Worm (Caenorhabditis elegans) whole organism, late embryonic: ENCODE measurements around the gene ZC449.1.

Experiments used
- C08G9.2 ChIP-seq: sonication (generic microtip); optimal IDR thresholded peaks from 2 replicates; lab custom pipeline; 2016; ENCODE audit warnings: mild to moderate bottlenecking, missing genetic modification characterization, moderate library complexity, missing compliant biosample characterization
- C38D4.7 ChIP-seq: fragments of 200-800 bp; sonication (Bioruptor generic); optimal IDR thresholded peaks from 2 replicates; lab custom pipeline; 2018; ENCODE audit warnings: mild to moderate bottlenecking, missing genetic modification characterization, moderate library complexity, missing compliant biosample characterization
- F13H6.1 ChIP-seq: sonication (generic microtip); optimal IDR thresholded peaks from 2 replicates; lab custom pipeline; 2016; ENCODE audit warnings: missing genetic modification characterization, missing compliant biosample characterization
- K02D7.2 ChIP-seq: sonication (generic microtip); optimal IDR thresholded peaks from 2 replicates; lab custom pipeline; 2017; ENCODE audit warnings: mild to moderate bottlenecking, missing genetic modification characterization, missing compliant biosample characterization
- Y22D7AL.16 ChIP-seq: sonication (generic microtip); optimal IDR thresholded peaks from 2 replicates; lab custom pipeline; 2016; ENCODE audit warnings: missing genetic modification characterization, missing compliant biosample characterization
- ahr-1 ChIP-seq: sonication (generic microtip); optimal IDR thresholded peaks from 2 replicates; lab custom pipeline; 2016; ENCODE audit warnings: missing genetic modification characterization, missing compliant biosample characterization
- ceh-19 ChIP-seq: fragments of 200-800 bp; sonication (Bioruptor generic); optimal IDR thresholded peaks from 2 replicates; lab custom pipeline; 2018; ENCODE audit warnings: mild to moderate bottlenecking, missing genetic modification characterization, missing compliant biosample characterization
- ceh-24 ChIP-seq: sonication (generic microtip); optimal IDR thresholded peaks from 2 replicates; lab custom pipeline; 2016; ENCODE audit warnings: mild to moderate bottlenecking, missing genetic modification characterization, missing compliant biosample characterization
- ceh-34 ChIP-seq: sonication (generic microtip); optimal IDR thresholded peaks from 2 replicates; lab custom pipeline; 2016; ENCODE audit warnings: mild to moderate bottlenecking, missing genetic modification characterization, missing compliant biosample characterization
- ceh-6 ChIP-seq: fragments of 200-800 bp; sonication (Bioruptor generic); optimal IDR thresholded peaks from 2 replicates; lab custom pipeline; 2018; ENCODE audit warnings: mild to moderate bottlenecking, missing genetic modification characterization, missing compliant biosample characterization
- che-1 ChIP-seq: sonication (generic microtip); optimal IDR thresholded peaks from 2 replicates; lab custom pipeline; 2016; ENCODE audit warnings: mild to moderate bottlenecking, missing genetic modification characterization, missing compliant biosample characterization
- elt-2 ChIP-seq: sonication (generic microtip); optimal IDR thresholded peaks from 2 replicates; lab custom pipeline; 2016; ENCODE audit warnings: missing genetic modification reagents, missing genetic modification characterization, missing compliant biosample characterization
- elt-4 ChIP-seq: sonication (generic microtip); optimal IDR thresholded peaks from 2 replicates; lab custom pipeline; 2016; ENCODE audit warnings: missing genetic modification characterization, missing compliant biosample characterization
- ets-4 ChIP-seq: sonication (generic microtip); optimal IDR thresholded peaks from 2 replicates; lab custom pipeline; 2016; ENCODE audit warnings: missing genetic modification characterization, missing compliant biosample characterization
- eyg-1 ChIP-seq: sonication (generic microtip); optimal IDR thresholded peaks from 2 replicates; lab custom pipeline; 2016; ENCODE audit warnings: missing genotype, missing genetic modification characterization, missing compliant biosample characterization
- fax-1 ChIP-seq: sonication (generic microtip); optimal IDR thresholded peaks from 2 replicates; lab custom pipeline; 2016; ENCODE audit warnings: missing genotype, missing genetic modification characterization, missing compliant biosample characterization
- fkh-6 ChIP-seq: sonication (generic microtip); optimal IDR thresholded peaks from 2 replicates; lab custom pipeline; 2016; ENCODE audit warnings: missing genetic modification characterization, missing compliant biosample characterization
- gmeb-2 ChIP-seq: sonication (generic microtip); optimal IDR thresholded peaks from 2 replicates; lab custom pipeline; 2016; ENCODE audit warnings: missing genetic modification characterization, inconsistent platforms, missing compliant biosample characterization
- hlh-13 ChIP-seq: fragments of 200-800 bp; sonication (Bioruptor generic); optimal IDR thresholded peaks from 2 replicates; lab custom pipeline; 2018; ENCODE audit warnings: mild to moderate bottlenecking, missing genetic modification characterization, missing compliant biosample characterization
- hlh-6 ChIP-seq: sonication (generic microtip); optimal IDR thresholded peaks from 2 replicates; lab custom pipeline; 2016; ENCODE audit warnings: missing genotype, missing genetic modification characterization, missing compliant biosample characterization
- hlh-8 ChIP-seq: sonication (generic microtip); optimal IDR thresholded peaks from 2 replicates; lab custom pipeline; 2016; ENCODE audit warnings: missing genotype, missing genetic modification characterization, missing compliant biosample characterization
- lim-6 ChIP-seq: sonication (generic microtip); optimal IDR thresholded peaks from 2 replicates; lab custom pipeline; 2016; ENCODE audit warnings: missing genetic modification characterization, missing compliant biosample characterization
- lin-11 ChIP-seq: fragments of 200-800 bp; sonication (Bioruptor generic); optimal IDR thresholded peaks from 2 replicates; lab custom pipeline; 2018; ENCODE audit warnings: mild to moderate bottlenecking, missing genetic modification characterization, missing compliant biosample characterization
- madf-2 ChIP-seq: sonication (generic microtip); optimal IDR thresholded peaks from 2 replicates; lab custom pipeline; 2017; ENCODE audit warnings: missing genetic modification characterization, missing compliant biosample characterization
- mec-3 ChIP-seq: sonication (generic microtip); optimal IDR thresholded peaks from 2 replicates; lab custom pipeline; 2016; ENCODE audit warnings: borderline replicate concordance, missing genetic modification characterization, missing compliant biosample characterization
- npax-4 ChIP-seq: sonication (generic microtip); optimal IDR thresholded peaks from 2 replicates; lab custom pipeline; 2016; ENCODE audit warnings: missing genetic modification characterization, missing compliant biosample characterization
- pag-3 ChIP-seq: sonication (generic microtip); optimal IDR thresholded peaks from 2 replicates; lab custom pipeline; 2016; ENCODE audit warnings: missing compliant biosample characterization, missing genetic modification characterization, borderline replicate concordance
- pat-9 ChIP-seq: fragments of 200-800 bp; sonication (Bioruptor generic); optimal IDR thresholded peaks from 2 replicates; lab custom pipeline; 2018; ENCODE audit warnings: mild to moderate bottlenecking, missing genetic modification characterization, moderate library complexity, missing compliant biosample characterization
- pax-1 ChIP-seq: fragments of 150-350 bp; optimal IDR thresholded peaks from 2 replicates; lab custom pipeline; 2014; ENCODE audit warnings: missing biosample characterization, missing genetic modification characterization
- pha-4 ChIP-seq: fragments of 150-350 bp; optimal IDR thresholded peaks from 2 replicates; lab custom pipeline; 2018; ENCODE audit warnings: missing biosample characterization, missing genetic modification reagents, missing genetic modification characterization
- pqm-1 ChIP-seq: sonication (generic microtip); optimal IDR thresholded peaks from 2 replicates; lab custom pipeline; 2016; ENCODE audit warnings: missing genetic modification characterization, missing compliant biosample characterization
- ref-2 ChIP-seq: sonication (generic microtip); optimal IDR thresholded peaks from 2 replicates; lab custom pipeline; 2016; ENCODE audit warnings: missing genetic modification characterization, missing compliant biosample characterization
- sdc-2 ChIP-seq: sonication (generic microtip); optimal IDR thresholded peaks from 2 replicates; lab custom pipeline; 2016; ENCODE audit warnings: missing genotype, missing genetic modification characterization, missing compliant biosample characterization
- sox-2 ChIP-seq: fragments of 200-800 bp; sonication (Bioruptor generic); IDR thresholded peaks from 2 replicates; pipeline ENCODE4 v1.3.6; 2022; ENCODE audit warnings: missing genetic modification reagents, missing genetic modification characterization, missing compliant biosample characterization
- sox-4 ChIP-seq: sonication (generic microtip); optimal IDR thresholded peaks from 2 replicates; lab custom pipeline; 2017; ENCODE audit warnings: mild to moderate bottlenecking, missing genetic modification characterization, inconsistent platforms, missing compliant biosample characterization
- syd-9 ChIP-seq: sonication (generic microtip); optimal IDR thresholded peaks from 2 replicates; lab custom pipeline; 2016; ENCODE audit warnings: mild to moderate bottlenecking, missing genetic modification characterization, moderate library complexity, missing compliant biosample characterization
- tbx-2 ChIP-seq: sonication (generic microtip); optimal IDR thresholded peaks from 2 replicates; lab custom pipeline; 2016; ENCODE audit warnings: missing genetic modification characterization, missing compliant biosample characterization
- tbx-7 ChIP-seq: sonication (generic microtip); optimal IDR thresholded peaks from 2 replicates; lab custom pipeline; 2016; ENCODE audit warnings: missing genotype, missing genetic modification characterization, missing compliant biosample characterization
- ttx-3 ChIP-seq: sonication (generic microtip); optimal IDR thresholded peaks from 2 replicates; lab custom pipeline; 2016; ENCODE audit warnings: missing genetic modification reagents, missing genetic modification characterization, missing compliant biosample characterization
- unc-42 ChIP-seq: sonication (generic microtip); optimal IDR thresholded peaks from 2 replicates; lab custom pipeline; 2016; ENCODE audit warnings: missing genotype, missing genetic modification characterization, missing compliant biosample characterization
- unc-55 ChIP-seq: sonication (generic microtip); optimal IDR thresholded peaks from 2 replicates; lab custom pipeline; 2017; ENCODE audit warnings: missing biosample characterization, missing genetic modification reagents, missing genetic modification characterization
- ztf-16 ChIP-seq: sonication (generic microtip); optimal IDR thresholded peaks from 2 replicates; lab custom pipeline; 2017; ENCODE audit warnings: missing genetic modification characterization, missing compliant biosample characterization

ZC449.1 gene

DNA sequence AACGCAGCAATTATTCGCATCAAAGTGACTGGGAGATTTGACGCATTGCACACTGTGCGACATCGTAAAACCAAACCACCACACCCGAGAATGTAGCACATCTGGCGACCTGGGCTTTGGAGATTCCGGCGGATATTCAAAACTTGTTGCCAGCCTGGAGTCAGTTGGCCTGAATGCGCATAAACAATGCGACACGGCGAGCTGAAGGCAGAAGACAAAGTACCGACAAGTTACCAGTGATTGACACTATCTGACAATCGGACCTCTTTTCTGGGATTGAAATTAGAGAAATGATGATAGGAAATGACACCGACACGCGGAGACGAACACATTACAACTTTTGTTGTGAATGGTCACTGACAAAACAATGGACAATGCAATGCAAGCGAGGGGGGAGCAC lies 14.6 kb downstream of the ZC449.1 start:
- TF ChIP-seq sox-2 (no peak), unc-55 (GFP tag; lab: Kevin White, UChicago) (peak; percentile 81)

DNA sequence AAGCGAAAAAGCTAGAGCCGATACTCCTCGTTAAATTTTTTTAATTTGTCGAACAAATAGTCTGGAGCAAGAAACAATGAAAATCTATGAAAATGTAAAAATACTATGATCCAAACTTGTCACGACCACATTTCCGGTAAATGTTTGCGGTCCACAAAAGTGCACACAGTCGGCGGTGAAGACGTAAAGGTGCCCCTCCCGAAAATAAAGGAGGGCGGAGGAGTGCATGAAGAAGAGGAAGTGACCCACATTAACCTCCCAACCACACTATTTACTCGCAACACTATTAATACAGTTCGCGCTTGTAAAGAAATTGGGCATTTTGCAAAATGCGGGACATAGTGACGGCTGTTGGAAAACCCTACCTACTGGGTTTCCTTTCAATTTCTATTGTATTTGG lies 15.8 kb downstream of the ZC449.1 start:
- TF ChIP-seq ceh-24 (tag; lab: Kevin White, UChicago), result no peak
- TF ChIP-seq pag-3, result no peak
- TF ChIP-seq fkh-6 (tag; lab: Kevin White, UChicago), result no peak
- TF ChIP-seq npax-4 (tag; lab: Kevin White, UChicago), result no peak
- TF ChIP-seq ztf-16 (tag; lab: Kevin White, UChicago), result no peak
- no peak for TF ChIP-seq unc-42 (tag; lab: Kevin White, UChicago)
- no peak for TF ChIP-seq pax-1
- no peak for TF ChIP-seq elt-4
- no peak for TF ChIP-seq tbx-7 (tag; lab: Kevin White, UChicago)
- TF ChIP-seq lim-6, result no peak
- TF ChIP-seq syd-9 (tag; lab: Kevin White, UChicago), result no peak
- no peak for TF ChIP-seq ahr-1 (tag; lab: Kevin White, UChicago)
- no peak for TF ChIP-seq tbx-2 (tag; lab: Kevin White, UChicago)
- TF ChIP-seq sox-2, result no peak

DNA sequence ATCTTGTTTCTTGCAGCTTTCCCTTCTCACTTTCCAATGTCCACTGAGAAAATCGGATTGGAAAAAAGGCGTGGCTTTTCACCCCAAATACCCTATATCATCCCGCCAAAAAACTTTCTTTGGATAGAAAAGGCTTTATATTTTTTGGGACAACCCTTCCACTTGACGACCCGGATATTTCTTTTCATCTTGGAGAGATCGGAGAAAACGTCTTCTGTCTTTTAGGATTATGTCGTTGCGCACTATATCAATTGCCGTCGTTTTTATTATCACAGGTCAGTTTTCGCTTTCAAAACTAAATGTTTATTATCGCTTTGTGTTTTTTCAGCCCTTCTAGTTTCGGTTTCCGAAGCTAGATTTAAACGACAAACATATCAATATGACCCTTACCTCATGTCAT lies 19.7 kb downstream of the ZC449.1 start, which contains the start of gene Y64H9A.2:
TSS of gene Y64H9A.2 (plus strand) at position 90 of the 400 bp plus-strand sequence.
- no peak for TF ChIP-seq pha-4 (tag; lab: Kevin White, UChicago)

DNA sequence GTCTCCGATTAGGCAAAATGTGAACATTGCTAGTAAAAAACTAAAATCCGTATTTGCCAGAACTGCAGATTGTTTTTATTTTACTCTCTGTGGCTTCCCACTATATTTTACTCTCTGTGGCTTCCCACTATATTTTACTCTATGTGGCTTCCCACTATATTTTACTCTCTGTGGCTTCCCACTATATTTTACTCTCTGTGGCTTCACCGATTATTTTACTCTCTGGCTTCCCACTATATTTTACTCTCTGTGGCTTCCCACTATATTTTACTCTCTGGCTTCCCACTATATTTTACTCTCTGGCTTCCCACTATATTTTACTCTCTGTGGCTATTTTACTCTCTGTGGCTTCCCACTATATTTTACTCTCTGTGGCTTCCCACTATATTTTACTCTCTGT lies 32.0 kb downstream of the ZC449.1 start:
- peak; percentile 34 for TF ChIP-seq C38D4.7
- TF ChIP-seq ceh-6, result peak; percentile 59
- TF ChIP-seq ttx-3 (tag; lab: Kevin White, UChicago), result peak; percentile 15
- peak; percentile 56 for TF ChIP-seq fax-1
- TF ChIP-seq mec-3, result peak; percentile 28
- TF ChIP-seq ceh-34 (tag; lab: Kevin White, UChicago), result peak; percentile 25
- peak; percentile 56 for TF ChIP-seq ref-2 (tag; lab: Kevin White, UChicago)
- peak; percentile 73 for TF ChIP-seq ceh-19 (GFP tag; lab: Kevin White, UChicago)
- TF ChIP-seq npax-4 (tag; lab: Kevin White, UChicago), result peak; percentile 31
- TF ChIP-seq hlh-8, result peak; percentile 79
- TF ChIP-seq gmeb-2, result peak; percentile 66
- TF ChIP-seq pag-3, result peak; percentile 83
- TF ChIP-seq che-1 (tag; lab: Kevin White, UChicago), result peak; percentile 79
- TF ChIP-seq pqm-1 (tag; lab: Kevin White, UChicago), result peak; percentile 87
- peak; percentile 18 for TF ChIP-seq unc-42 (tag; lab: Kevin White, UChicago)
- TF ChIP-seq sox-4, result peak; percentile 76
- peak; percentile 80 for TF ChIP-seq elt-4
- peak; percentile 38 for TF ChIP-seq sdc-2 (tag; lab: Kevin White, UChicago)
- peak; percentile 89 for TF ChIP-seq hlh-13 (GFP tag; lab: Kevin White, UChicago)
- TF ChIP-seq hlh-6 (tag; lab: Kevin White, UChicago), result peak; percentile 84
- peak; percentile 95 for TF ChIP-seq madf-2
- peak; percentile 37 for TF ChIP-seq eyg-1 (tag; lab: Kevin White, UChicago)
- peak; percentile 93 for TF ChIP-seq tbx-2 (tag; lab: Kevin White, UChicago)
- TF ChIP-seq Y22D7AL.16 (tag; lab: Kevin White, UChicago), result peak; percentile 92
- peak; percentile 77 for TF ChIP-seq pat-9
- TF ChIP-seq C08G9.2, result peak; percentile 39
- TF ChIP-seq fkh-6 (tag; lab: Kevin White, UChicago), result peak; percentile 84
- peak; percentile 1 for TF ChIP-seq ztf-16 (tag; lab: Kevin White, UChicago)
- peak; percentile 74 for TF ChIP-seq K02D7.2 (tag; lab: Kevin White, UChicago)
- TF ChIP-seq lim-6, result peak; percentile 68
- TF ChIP-seq F13H6.1 (tag; lab: Kevin White, UChicago), result peak; percentile 66
- TF ChIP-seq ets-4 (tag; lab: Kevin White, UChicago), result peak; percentile 34
- peak; percentile 79 for TF ChIP-seq lin-11 (tag; lab: Kevin White, UChicago)
- peak; percentile 29 for TF ChIP-seq elt-2 (tag; lab: Kevin White, UChicago)
